Fruit fly (Drosophila melanogaster) S2 (cell line): Measurements from ENCODE around the gene CG7289.

Experiments used
- CG8478 ChIP-seq: fragments of >200 bp; optimal IDR thresholded peaks from 2 replicates; lab custom pipeline; 2018
- CTCF ChIP-seq, 2 experiments: fragments of >200 bp; optimal IDR thresholded peaks; 2 replicates each; lab custom pipeline; 2018

- TF ChIP-seq CG8478 (lab: Kevin White, UChicago), result peak; percentile 49
- TF ChIP-seq CTCF (optimal IDR thresholded peaks at IDR 0.05; lab: Kevin White, UChicago), result peak; percentile 27 to 49
Observed at dm6 chr2L:1972450-1973119, 9.4 kb upstream of the CG7289 start.
